Worm (Caenorhabditis elegans) whole organism, late embryonic: ENCODE results near the gene mth-2.

Experiments used
- C38D4.7 ChIP-seq: fragments of 200-800 bp; sonication (Bioruptor generic); optimal IDR thresholded peaks from 2 replicates; lab custom pipeline; 2018; ENCODE audit warnings: mild to moderate bottlenecking, missing genetic modification characterization, moderate library complexity, missing compliant biosample characterization
- F13H6.1 ChIP-seq: sonication (generic microtip); optimal IDR thresholded peaks from 2 replicates; lab custom pipeline; 2016; ENCODE audit warnings: missing genetic modification characterization, missing compliant biosample characterization
- K02D7.2 ChIP-seq: sonication (generic microtip); optimal IDR thresholded peaks from 2 replicates; lab custom pipeline; 2017; ENCODE audit warnings: mild to moderate bottlenecking, missing genetic modification characterization, missing compliant biosample characterization
- ahr-1 ChIP-seq: sonication (generic microtip); optimal IDR thresholded peaks from 2 replicates; lab custom pipeline; 2016; ENCODE audit warnings: missing genetic modification characterization, missing compliant biosample characterization
- ama-1 ChIP-seq: fragments of 150-350 bp; optimal IDR thresholded peaks from 2 replicates; lab custom pipeline; 2014
- ceh-18 ChIP-seq: sonication (generic microtip); optimal IDR thresholded peaks from 2 replicates; lab custom pipeline; 2016; ENCODE audit warnings: missing genetic modification characterization, missing compliant biosample characterization
- ceh-2 ChIP-seq: sonication (generic microtip); optimal IDR thresholded peaks from 2 replicates; lab custom pipeline; 2016; ENCODE audit warnings: missing genotype, missing genetic modification characterization, missing compliant biosample characterization
- ceh-22 ChIP-seq: sonication (generic microtip); optimal IDR thresholded peaks from 2 replicates; lab custom pipeline; 2017; ENCODE audit warnings: missing biosample characterization, missing genetic modification characterization
- ceh-30 ChIP-seq: fragments of 150-350 bp; optimal IDR thresholded peaks from 2 replicates; lab custom pipeline; 2014; ENCODE audit warnings: missing biosample characterization, missing genetic modification characterization
- ceh-31 ChIP-seq: sonication (generic microtip); optimal IDR thresholded peaks from 2 replicates; lab custom pipeline; 2016; ENCODE audit warnings: missing genetic modification characterization, missing compliant biosample characterization
- ceh-48 ChIP-seq: sonication (generic microtip); optimal IDR thresholded peaks from 2 replicates; lab custom pipeline; 2016; ENCODE audit warnings: missing genetic modification characterization, inconsistent platforms, missing compliant biosample characterization
- ceh-9 ChIP-seq: sonication (generic microtip); optimal IDR thresholded peaks from 2 replicates; lab custom pipeline; 2016; ENCODE audit warnings: mild to moderate bottlenecking, missing genetic modification characterization, inconsistent platforms, missing compliant biosample characterization
- dmd-4 ChIP-seq: sonication (generic microtip); optimal IDR thresholded peaks from 2 replicates; lab custom pipeline; 2016; ENCODE audit warnings: borderline replicate concordance, missing genetic modification characterization, missing compliant biosample characterization
- dve-1 ChIP-seq: sonication (generic microtip); optimal IDR thresholded peaks from 2 replicates; lab custom pipeline; 2017; ENCODE audit warnings: antibody characterized with exemption, mild to moderate bottlenecking, missing genetic modification characterization, missing compliant biosample characterization
- elt-4 ChIP-seq: sonication (generic microtip); optimal IDR thresholded peaks from 2 replicates; lab custom pipeline; 2016; ENCODE audit warnings: missing genetic modification characterization, missing compliant biosample characterization
- fax-1 ChIP-seq: sonication (generic microtip); optimal IDR thresholded peaks from 2 replicates; lab custom pipeline; 2016; ENCODE audit warnings: missing genotype, missing genetic modification characterization, missing compliant biosample characterization
- fkh-6 ChIP-seq: sonication (generic microtip); optimal IDR thresholded peaks from 2 replicates; lab custom pipeline; 2016; ENCODE audit warnings: missing genetic modification characterization, missing compliant biosample characterization
- gmeb-2 ChIP-seq: sonication (generic microtip); optimal IDR thresholded peaks from 2 replicates; lab custom pipeline; 2016; ENCODE audit warnings: missing genetic modification characterization, inconsistent platforms, missing compliant biosample characterization
- hlh-13 ChIP-seq: fragments of 200-800 bp; sonication (Bioruptor generic); optimal IDR thresholded peaks from 2 replicates; lab custom pipeline; 2018; ENCODE audit warnings: mild to moderate bottlenecking, missing genetic modification characterization, missing compliant biosample characterization
- hlh-6 ChIP-seq: sonication (generic microtip); optimal IDR thresholded peaks from 2 replicates; lab custom pipeline; 2016; ENCODE audit warnings: missing genotype, missing genetic modification characterization, missing compliant biosample characterization
- lin-11 ChIP-seq: fragments of 200-800 bp; sonication (Bioruptor generic); optimal IDR thresholded peaks from 2 replicates; lab custom pipeline; 2018; ENCODE audit warnings: mild to moderate bottlenecking, missing genetic modification characterization, missing compliant biosample characterization
- mec-3 ChIP-seq: sonication (generic microtip); optimal IDR thresholded peaks from 2 replicates; lab custom pipeline; 2016; ENCODE audit warnings: borderline replicate concordance, missing genetic modification characterization, missing compliant biosample characterization
- nfya-1 ChIP-seq: sonication (generic microtip); optimal IDR thresholded peaks from 2 replicates; lab custom pipeline; 2017; ENCODE audit warnings: missing genetic modification characterization, mild to moderate bottlenecking, missing compliant biosample characterization, antibody characterized with exemption, moderate library complexity
- odd-2 ChIP-seq: sonication (generic microtip); optimal IDR thresholded peaks from 2 replicates; lab custom pipeline; 2017; ENCODE audit warnings: antibody characterized with exemption, mild to moderate bottlenecking, missing genetic modification characterization, missing compliant biosample characterization
- pag-3 ChIP-seq: sonication (generic microtip); optimal IDR thresholded peaks from 2 replicates; lab custom pipeline; 2016; ENCODE audit warnings: missing compliant biosample characterization, missing genetic modification characterization, borderline replicate concordance
- pqm-1 ChIP-seq: sonication (generic microtip); optimal IDR thresholded peaks from 2 replicates; lab custom pipeline; 2016; ENCODE audit warnings: missing genetic modification characterization, missing compliant biosample characterization
- ref-2 ChIP-seq: sonication (generic microtip); optimal IDR thresholded peaks from 2 replicates; lab custom pipeline; 2016; ENCODE audit warnings: missing genetic modification characterization, missing compliant biosample characterization
- sdc-2 ChIP-seq: sonication (generic microtip); optimal IDR thresholded peaks from 2 replicates; lab custom pipeline; 2016; ENCODE audit warnings: missing genotype, missing genetic modification characterization, missing compliant biosample characterization
- sox-2 ChIP-seq: fragments of 200-800 bp; sonication (Bioruptor generic); IDR thresholded peaks from 2 replicates; pipeline ENCODE4 v1.3.6; 2022; ENCODE audit warnings: missing genetic modification reagents, missing genetic modification characterization, missing compliant biosample characterization
- sox-4 ChIP-seq: sonication (generic microtip); optimal IDR thresholded peaks from 2 replicates; lab custom pipeline; 2017; ENCODE audit warnings: mild to moderate bottlenecking, missing genetic modification characterization, inconsistent platforms, missing compliant biosample characterization
- syd-9 ChIP-seq: sonication (generic microtip); optimal IDR thresholded peaks from 2 replicates; lab custom pipeline; 2016; ENCODE audit warnings: mild to moderate bottlenecking, missing genetic modification characterization, moderate library complexity, missing compliant biosample characterization
- tbx-7 ChIP-seq: sonication (generic microtip); optimal IDR thresholded peaks from 2 replicates; lab custom pipeline; 2016; ENCODE audit warnings: missing genotype, missing genetic modification characterization, missing compliant biosample characterization
- unc-42 ChIP-seq: sonication (generic microtip); optimal IDR thresholded peaks from 2 replicates; lab custom pipeline; 2016; ENCODE audit warnings: missing genotype, missing genetic modification characterization, missing compliant biosample characterization
- unc-86 ChIP-seq: sonication (generic microtip); optimal IDR thresholded peaks from 2 replicates; lab custom pipeline; 2016; ENCODE audit warnings: missing genetic modification characterization, missing compliant biosample characterization

mth-2 gene

DNA sequence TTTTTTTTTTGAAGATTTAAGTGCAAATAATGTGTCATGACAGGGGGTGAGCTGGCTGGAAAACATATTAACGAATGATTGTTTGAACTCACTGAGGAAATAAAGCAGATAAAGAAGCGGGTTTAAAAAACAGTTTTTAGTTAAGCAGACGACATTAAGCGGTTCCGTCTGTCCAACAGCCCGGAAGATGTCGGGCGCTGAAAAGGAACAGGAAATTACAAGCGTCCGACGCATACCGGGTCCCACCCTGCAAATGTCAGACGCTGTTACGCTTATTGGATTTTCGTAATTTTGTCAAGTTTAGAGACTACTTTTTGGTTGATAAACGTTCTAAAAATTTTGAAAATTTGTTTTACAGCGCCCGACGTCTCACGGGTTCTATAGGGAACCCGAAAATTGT lies 34.5 kb downstream of the mth-2 start (continued):
- TF ChIP-seq elt-4 (tag; lab: Kevin White, UChicago): no peak

DNA sequence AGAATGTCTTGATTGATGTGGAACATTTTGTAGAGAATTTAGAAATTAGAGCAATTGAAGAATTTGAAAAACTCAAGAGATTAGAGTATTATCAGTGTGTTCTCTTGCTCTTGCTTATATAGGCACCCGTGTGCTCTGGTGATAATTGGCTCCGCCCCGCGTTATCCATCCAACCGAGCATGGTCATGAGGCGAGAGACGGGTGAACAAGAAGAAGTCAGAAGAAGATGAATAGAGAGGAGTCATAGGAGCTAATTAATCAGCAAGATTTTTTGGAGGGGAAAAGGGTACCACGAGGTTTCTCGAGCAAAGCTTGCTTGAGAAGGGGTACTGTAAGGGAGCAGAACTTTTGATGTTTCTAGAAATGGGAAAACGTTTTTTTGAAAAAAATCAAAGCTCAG lies 36.3 kb downstream of the mth-2 start:
- TF ChIP-seq lin-11 (tag; lab: Kevin White, UChicago): no peak
- TF ChIP-seq, all 69 proteins: peak for 0

DNA sequence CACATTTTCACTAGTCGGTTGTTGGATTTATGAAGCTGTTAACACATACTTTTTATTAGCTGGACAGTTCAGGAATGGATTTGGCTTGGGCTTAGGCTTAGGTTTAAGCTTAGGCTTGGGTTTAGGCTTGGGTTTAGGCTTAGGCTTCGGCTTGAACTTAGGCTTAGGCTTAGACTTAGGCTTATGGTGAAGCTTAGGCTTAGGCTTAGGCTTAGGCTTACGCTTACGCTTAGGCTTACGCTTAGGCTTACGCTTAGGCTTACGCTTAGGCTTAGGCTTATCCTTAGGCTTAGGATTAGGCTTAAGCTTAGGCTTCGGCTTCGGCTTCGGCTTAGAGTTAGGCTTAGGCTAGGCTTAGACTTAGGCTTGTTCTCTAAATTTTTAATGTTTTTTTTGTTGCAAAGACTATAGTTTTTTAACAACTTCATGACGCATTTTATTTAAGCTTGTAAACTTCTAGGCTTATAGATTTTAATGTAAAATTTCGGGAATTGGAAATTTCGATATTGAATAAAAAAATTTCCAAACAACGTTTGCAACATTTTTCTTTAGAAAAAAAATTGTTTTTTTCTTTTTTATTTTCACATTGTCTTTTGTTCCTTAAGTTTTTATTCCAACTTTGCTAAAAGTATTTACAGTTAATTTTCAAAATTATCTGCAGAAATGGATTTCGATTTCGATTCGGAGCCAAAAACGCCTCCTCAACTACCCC lies 38.8 kb downstream of the mth-2 start, which contains the start of gene R03H10.2:
Gene R03H10.2 (plus strand): TSS at position 662 of the 712 bp plus-strand sequence.
- TF ChIP-seq fax-1 (tag; lab: Kevin White, UChicago) (no peak), sox-4 (tag; lab: Kevin White, UChicago) (no peak), dve-1 (tag; lab: Kevin White, UChicago) (peak; percentile 32), ahr-1 (tag; lab: Kevin White, UChicago) (no peak), odd-2 (no peak), tbx-7 (tag; lab: Kevin White, UChicago) (no peak)

DNA sequence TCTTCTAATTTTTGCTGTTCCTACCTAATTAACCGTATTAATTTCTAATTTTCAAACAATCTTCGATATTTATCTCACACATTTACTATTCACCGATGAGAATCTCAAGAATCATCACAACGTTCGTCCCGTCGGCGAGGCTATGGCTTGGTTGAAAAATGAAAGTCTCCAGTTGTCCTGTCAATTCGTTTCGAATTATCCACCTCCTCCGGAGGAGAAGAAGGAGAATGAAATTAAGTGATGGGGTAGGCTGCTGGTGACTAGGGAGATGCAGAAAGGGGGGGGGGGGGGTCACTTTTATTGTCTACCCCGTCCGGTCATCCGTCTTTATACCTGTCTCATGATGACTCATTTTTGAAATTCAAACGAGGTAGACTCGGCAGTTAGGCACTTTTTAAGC lies 41.2 kb downstream of the mth-2 start:
- no peak for TF ChIP-seq ref-2 (tag; lab: Kevin White, UChicago)
- TF ChIP-seq ahr-1 (tag; lab: Kevin White, UChicago): no peak
- no peak for TF ChIP-seq odd-2
- TF ChIP-seq fkh-6 (tag; lab: Kevin White, UChicago): no peak
- TF ChIP-seq sox-2 (GFP tag; lab: Robert Waterston, UW): no peak
- no peak for TF ChIP-seq unc-42 (tag; lab: Kevin White, UChicago)
- no peak for TF ChIP-seq ceh-22
- TF ChIP-seq C38D4.7 (GFP tag; lab: Kevin White, UChicago): no peak
- TF ChIP-seq ceh-48: no peak
- TF ChIP-seq mec-3 (tag; lab: Kevin White, UChicago): no peak
- TF ChIP-seq hlh-6 (tag; lab: Kevin White, UChicago): no peak
- no peak for TF ChIP-seq K02D7.2 (tag; lab: Kevin White, UChicago)

DNA sequence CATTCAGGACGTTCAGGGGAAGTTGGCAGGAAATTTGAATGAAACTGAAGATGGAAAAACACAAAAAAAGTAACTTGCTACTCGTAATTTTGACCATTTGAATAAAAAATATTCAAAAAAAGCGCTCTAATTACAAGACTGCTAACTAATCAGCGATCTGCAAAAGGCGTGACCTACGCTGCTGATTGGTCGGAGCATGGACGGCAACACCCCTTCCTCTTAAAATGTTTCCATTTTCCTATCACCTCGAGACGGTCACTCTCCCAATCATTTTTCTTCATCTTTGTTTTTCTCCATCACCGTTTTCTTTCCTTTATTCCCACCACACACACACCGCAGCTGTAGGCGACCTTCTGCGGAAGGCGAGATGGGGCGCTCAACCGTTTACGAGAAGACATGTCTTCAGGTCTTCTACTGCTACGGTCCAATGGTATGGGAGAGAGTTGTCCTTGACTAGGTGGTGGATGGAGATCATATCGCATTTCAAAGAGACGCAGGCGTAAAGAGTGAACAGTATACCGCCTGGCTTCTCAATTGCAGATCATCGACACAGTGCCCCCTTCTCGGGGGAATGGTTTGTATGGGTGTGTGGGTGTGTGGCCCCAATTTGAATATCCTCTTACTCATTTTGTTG lies 42.5 kb downstream of the mth-2 start:
- no peak for TF ChIP-seq pqm-1 (tag; lab: Kevin White, UChicago)
- peak; percentile 16 for TF ChIP-seq nfya-1 (tag; lab: Kevin White, UChicago)
- TF ChIP-seq ceh-48: no peak
- peak; percentile 24 for TF ChIP-seq mec-3 (tag; lab: Kevin White, UChicago)
- TF ChIP-seq ceh-31 (tag; lab: Kevin White, UChicago): peak; percentile 16
- TF ChIP-seq ref-2 (tag; lab: Kevin White, UChicago): peak; percentile 14

- no peak for TF ChIP-seq mec-3 (tag; lab: Kevin White, UChicago)
- TF ChIP-seq ama-1 (lab: Kevin White, UChicago): no peak
- no peak for TF ChIP-seq pag-3 (tag; lab: Kevin White, UChicago)
- no peak for TF ChIP-seq ceh-18
- TF ChIP-seq hlh-13 (GFP tag; lab: Kevin White, UChicago): no peak
- TF ChIP-seq sdc-2 (tag; lab: Kevin White, UChicago): no peak
- TF ChIP-seq nfya-1 (tag; lab: Kevin White, UChicago): no peak
- no peak for TF ChIP-seq K02D7.2 (tag; lab: Kevin White, UChicago)
- TF ChIP-seq sox-2 (GFP tag; lab: Robert Waterston, UW): no peak
- TF ChIP-seq ceh-30 (tag; lab: Kevin White, UChicago): no peak
- TF ChIP-seq unc-42 (tag; lab: Kevin White, UChicago): no peak
- no peak for TF ChIP-seq syd-9 (tag; lab: Kevin White, UChicago)
- TF ChIP-seq unc-86: no peak
- no peak for TF ChIP-seq fkh-6 (tag; lab: Kevin White, UChicago)
- no peak for TF ChIP-seq F13H6.1
- TF ChIP-seq ceh-22: no peak
- no peak for TF ChIP-seq dmd-4 (tag; lab: Kevin White, UChicago)
- no peak for TF ChIP-seq ceh-9 (tag; lab: Kevin White, UChicago)
- no peak for TF ChIP-seq ceh-2 (tag; lab: Kevin White, UChicago)
- TF ChIP-seq gmeb-2 (tag; lab: Kevin White, UChicago): no peak
These were observed 43.9 kb downstream of the mth-2 start for ce11 chrII:4150211-4150610.
